Fruit fly (Drosophila melanogaster): ENCODE results near the gene Odj.

Gene Odj

dm6 chr3R:17805092-17805491 is 3.9 kb downstream of the Odj start, which contains the start of gene Nnk (continued):
- TF ChIP-seq cas (GFP tag; IDR thresholded peaks at IDR 0.05) (no peak), grn (GFP tag; optimal IDR thresholded peaks at IDR 0.05) (no peak), Hmr (GFP tag; optimal IDR thresholded peaks at IDR 0.05) (no peak), CG8290 (GFP tag; optimal IDR thresholded peaks at IDR 0.05) (no peak), CG8290 (tag; optimal IDR thresholded peaks at IDR 0.05) (no peak), chinmo (GFP tag; IDR thresholded peaks at IDR 0.05; ENCODE audit: partially characterized antibody) (no peak), CG2129 (GFP tag; IDR thresholded peaks at IDR 0.05; ENCODE audit: partially characterized antibody) (no peak), lab (GFP tag; optimal IDR thresholded peaks at IDR 0.05) (no peak), NfI (GFP tag; optimal IDR thresholded peaks at IDR 0.05) (no peak), pum (GFP tag; optimal IDR thresholded peaks at IDR 0.05) (no peak), CG11398 (GFP tag; optimal IDR thresholded peaks at IDR 0.05) (no peak), Sox102F (GFP tag; optimal IDR thresholded peaks at IDR 0.05) (no peak), D19B (GFP tag; optimal IDR thresholded peaks at IDR 0.05) (no peak), CG34422 (GFP tag; IDR thresholded peaks at IDR 0.05) (no peak), Elba2 (GFP tag; optimal IDR thresholded peaks at IDR 0.05) (peak; percentile 69), Doc2 (GFP tag; IDR thresholded peaks at IDR 0.05) (no peak), Med (GFP tag) (peak; percentile 76), ac (GFP tag; optimal IDR thresholded peaks at IDR 0.05) (no peak), Ets97D (GFP tag; optimal IDR thresholded peaks at IDR 0.05) (no peak), Mad (GFP tag; optimal IDR thresholded peaks at IDR 0.05) (no peak), CG13296 (GFP tag; optimal IDR thresholded peaks at IDR 0.05) (no peak), tgo (GFP tag; IDR thresholded peaks at IDR 0.05) (no peak), nerfin-2 (GFP tag; IDR thresholded peaks at IDR 0.05; ENCODE audit: partially characterized antibody) (no peak), CG1024 (GFP tag; IDR thresholded peaks at IDR 0.05) (no peak), CG5953 (GFP tag; IDR thresholded peaks at IDR 0.05) (no peak), HmgD (GFP tag; optimal IDR thresholded peaks at IDR 0.05) (no peak), otp (GFP tag; IDR thresholded peaks at IDR 0.05) (no peak), CG1529 (GFP tag; optimal IDR thresholded peaks at IDR 0.05) (no peak), cato (GFP tag; optimal IDR thresholded peaks at IDR 0.05; ENCODE audit: borderline replicate concordance) (no peak), ATbp (GFP tag; optimal IDR thresholded peaks at IDR 0.05) (no peak), h (optimal IDR thresholded peaks at IDR 0.05) (no peak), CG7987 (GFP tag; optimal IDR thresholded peaks at IDR 0.05) (no peak), CG15269 (tag; optimal IDR thresholded peaks at IDR 0.05) (no peak), Chrac-16 (GFP tag; optimal IDR thresholded peaks at IDR 0.05) (no peak), Hmx (GFP tag; optimal IDR thresholded peaks at IDR 0.05) (no peak), CG14667 (GFP tag; IDR thresholded peaks at IDR 0.05) (no peak), phol (tag; optimal IDR thresholded peaks at IDR 0.05) (peak; percentile 63), CG10267 (tag; optimal IDR thresholded peaks at IDR 0.05) (peak; percentile 30), dpn (GFP tag; optimal IDR thresholded peaks at IDR 0.05) (no peak), pnt (GFP tag; optimal IDR thresholded peaks at IDR 0.05) (no peak), D (optimal IDR thresholded peaks at IDR 0.05) (no peak), D (GFP tag; optimal IDR thresholded peaks at IDR 0.05) (no peak), CG10543 (GFP tag; optimal IDR thresholded peaks at IDR 0.05) (no peak), Opbp (GFP tag; IDR thresholded peaks at IDR 0.05; ENCODE audit: partially characterized antibody) (no peak), Dp (GFP tag; optimal IDR thresholded peaks at IDR 0.05) (peak; percentile 98), Dip3 (GFP tag; optimal IDR thresholded peaks at IDR 0.05) (no peak), sug (tag; optimal IDR thresholded peaks at IDR 0.05) (no peak), crp (GFP tag; optimal IDR thresholded peaks at IDR 0.05) (peak; percentile 29 to 81), HLH3B (GFP tag; IDR thresholded peaks at IDR 0.05) (no peak), CrebB (tag; optimal IDR thresholded peaks at IDR 0.05) (no peak), hbn (GFP tag; IDR thresholded peaks at IDR 0.05; ENCODE audit: partially characterized antibody) (no peak), CG16813 (GFP tag; IDR thresholded peaks at IDR 0.05; ENCODE audit: partially characterized antibody) (no peak), Sin3A (optimal IDR thresholded peaks at IDR 0.05) (peak; percentile 10)
